Worm (Caenorhabditis elegans) whole organism, L2 larva: Measurements from ENCODE around the gene vha-11.

ENCODE experiments used
- C34F6.9 ChIP-seq: fragments of 150-350 bp; optimal IDR thresholded peaks from 2 replicates; lab custom pipeline; 2014; ENCODE audit warnings: missing biosample characterization, missing genetic modification characterization
- ZK546.5 ChIP-seq: sonication (generic microtip); optimal IDR thresholded peaks from 2 replicates; lab custom pipeline; 2017; ENCODE audit warnings: missing biosample characterization, missing genetic modification characterization
- ama-1 ChIP-seq: fragments of 150-350 bp; optimal IDR thresholded peaks from 2 replicates; lab custom pipeline; 2018; ENCODE audit warnings: inconsistent platforms
- blmp-1 ChIP-seq: sonication (generic microtip); optimal IDR thresholded peaks from 2 replicates; lab custom pipeline; 2017; ENCODE audit warnings: missing genetic modification characterization, mild to moderate bottlenecking, missing compliant biosample characterization, antibody characterized with exemption, moderate library complexity; ENCODE audit not compliant: insufficient read depth
- ceh-16 ChIP-seq: fragments of 150-350 bp; optimal IDR thresholded peaks from 2 replicates; lab custom pipeline; 2014; ENCODE audit warnings: missing biosample characterization, missing genetic modification characterization
- crh-2 ChIP-seq: sonication (generic microtip); optimal IDR thresholded peaks from 2 replicates; lab custom pipeline; 2017; ENCODE audit warnings: missing biosample characterization, missing genetic modification characterization
- elt-1 ChIP-seq: fragments of 150-350 bp; optimal IDR thresholded peaks from 2 replicates; lab custom pipeline; 2014; ENCODE audit warnings: missing biosample characterization, missing genetic modification characterization
- fos-1 ChIP-seq: fragments of 150-350 bp; optimal IDR thresholded peaks from 2 replicates; lab custom pipeline; 2014; ENCODE audit warnings: missing biosample characterization, missing genetic modification characterization
- gmeb-1 ChIP-seq: fragments of 150-350 bp; optimal IDR thresholded peaks from 2 replicates; lab custom pipeline; 2014; ENCODE audit warnings: missing biosample characterization, missing genetic modification characterization
- lin-11 ChIP-seq: fragments of 150-350 bp; sonication (generic microtip); optimal IDR thresholded peaks from 2 replicates; lab custom pipeline; 2014; ENCODE audit warnings: missing biosample characterization, missing genetic modification characterization, inconsistent platforms, mixed read lengths
- lin-13 ChIP-seq: fragments of 150-350 bp; optimal IDR thresholded peaks from 2 replicates; lab custom pipeline; 2014; ENCODE audit warnings: missing biosample characterization, missing genetic modification reagents, missing genetic modification characterization
- lin-39 ChIP-seq: fragments of 150-350 bp; optimal IDR thresholded peaks from 2 replicates; lab custom pipeline; 2014; ENCODE audit warnings: missing biosample characterization, missing genetic modification reagents, missing genetic modification characterization
- lsy-2 ChIP-seq, 2 experiments: fragments of 150-350 bp in 1 of 2; sonication (generic microtip) in 1 of 2; optimal IDR thresholded peaks; 2 replicates each; lab custom pipeline; 2014 to 2017; ENCODE audit warnings: missing biosample characterization in 2 of 2, missing genetic modification characterization in 2 of 2
- mbf-1 ChIP-seq: sonication (generic microtip); optimal IDR thresholded peaks from 2 replicates; lab custom pipeline; 2017; ENCODE audit warnings: missing biosample characterization, missing genetic modification characterization
- mdl-1 ChIP-seq, 2 experiments: fragments of 150-350 bp in 1 of 2; sonication (generic microtip) in 1 of 2; optimal IDR thresholded peaks; 2 replicates each; lab custom pipeline; 2017; ENCODE audit warnings: missing biosample characterization in 2 of 2, missing genetic modification characterization in 2 of 2
- nhr-11 ChIP-seq: fragments of 150-350 bp; optimal IDR thresholded peaks from 2 replicates; lab custom pipeline; 2014; ENCODE audit warnings: missing biosample characterization, missing genetic modification characterization
- nhr-21 ChIP-seq: fragments of 150-350 bp; optimal IDR thresholded peaks from 2 replicates; lab custom pipeline; 2014; ENCODE audit warnings: missing biosample characterization, missing genetic modification characterization
- nhr-25 ChIP-seq: fragments of 150-350 bp; sonication (generic microtip); optimal IDR thresholded peaks from 3 replicates; lab custom pipeline; 2014; ENCODE audit warnings: missing biosample characterization, missing genetic modification characterization
- nhr-77 ChIP-seq: fragments of 150-350 bp; optimal IDR thresholded peaks from 2 replicates; lab custom pipeline; 2014; ENCODE audit warnings: missing biosample characterization, missing genetic modification characterization
- sma-3 ChIP-seq: sonication (generic microtip); optimal IDR thresholded peaks from 2 replicates; lab custom pipeline; 2016; ENCODE audit warnings: missing genetic modification reagents, missing genetic modification characterization, missing compliant biosample characterization
- sma-9 ChIP-seq, 2 experiments: fragments of 150-350 bp in 1 of 2; sonication (generic microtip) in 1 of 2; optimal IDR thresholded peaks; 2 replicates each; lab custom pipeline; 2014 to 2016; ENCODE audit warnings: missing genetic modification characterization in 2 of 2, mild to moderate bottlenecking in 1 of 2, missing biosample characterization in 1 of 2, missing compliant biosample characterization in 1 of 2, missing genetic modification reagents in 1 of 2, moderate library complexity in 1 of 2
- snpc-4 ChIP-seq: fragments of 150-350 bp; optimal IDR thresholded peaks from 2 replicates; lab custom pipeline; 2014; ENCODE audit warnings: missing biosample characterization, missing genetic modification characterization
- unc-62 ChIP-seq: fragments of 150-350 bp; optimal IDR thresholded peaks from 2 replicates; lab custom pipeline; 2014; ENCODE audit warnings: missing biosample characterization, missing genetic modification reagents, missing genetic modification characterization
- zag-1 ChIP-seq: fragments of 150-350 bp; optimal IDR thresholded peaks from 2 replicates; lab custom pipeline; 2014; ENCODE audit warnings: missing biosample characterization, missing genetic modification characterization

The vha-11 gene

ce11 chrIV:2281353-2281976 is 32.9 kb downstream of the vha-11 start:
- TF ChIP-seq fos-1 (tag; lab: Kevin White, UChicago) (peak; percentile 97), blmp-1 (tag; lab: Kevin White, UChicago) (no peak), crh-2 (tag; lab: Kevin White, UChicago) (peak; percentile 79), sma-9 (GFP tag; optimal IDR thresholded peaks at IDR 0.05; lab: Kevin White, UChicago) (peak; percentile 59), sma-9 (tag; optimal IDR thresholded peaks at IDR 0.05; lab: Kevin White, UChicago) (no peak), ceh-16 (tag; lab: Kevin White, UChicago) (no peak), nhr-25 (tag; lab: Kevin White, UChicago) (peak; percentile 50), C34F6.9 (tag; lab: Kevin White, UChicago) (peak; percentile 7), ama-1 (lab: Kevin White, UChicago) (peak; percentile 85), lin-11 (tag; lab: Kevin White, UChicago) (no peak), sma-3 (peak; percentile 79), gmeb-1 (tag; lab: Kevin White, UChicago) (peak; percentile 72), lin-13 (GFP tag; lab: Kevin White, UChicago) (peak; percentile 44), lsy-2 (tag; optimal IDR thresholded peaks at IDR 0.05; lab: Kevin White, UChicago) (peak in 1 of 2 experiments; percentile 47), nhr-21 (tag; lab: Kevin White, UChicago) (peak; percentile 56)

ce11 chrIV:2275545-2275944 is 38.8 kb downstream of the vha-11 start, which contains the start of gene M70.5:
M70.5 (minus strand) TSS chrIV:2275622.
- peak; percentile 59 for TF ChIP-seq gmeb-1 (tag; lab: Kevin White, UChicago)

DNA sequence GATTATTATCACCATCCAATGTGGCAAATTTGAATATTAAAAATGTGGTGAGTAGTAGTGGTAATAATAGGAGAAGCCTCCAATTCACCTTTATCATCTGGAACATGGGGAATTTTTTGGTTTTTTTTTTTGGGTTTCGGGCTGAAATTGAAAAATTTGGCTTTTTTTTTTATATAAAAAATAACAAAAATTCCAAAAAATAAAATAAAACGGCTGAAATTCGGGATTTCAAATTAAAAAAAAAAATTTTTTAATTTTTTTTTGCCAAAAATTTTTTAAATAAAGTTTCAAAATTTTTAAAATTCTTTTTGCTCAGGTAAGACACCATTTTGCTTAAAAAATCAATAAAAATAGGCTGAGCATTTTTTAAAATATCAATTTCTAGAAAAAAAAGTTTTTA is 50.8 kb downstream of the vha-11 start, which contains the start of gene famp-1:
TSS of gene famp-1 (minus strand) at position 101 of the 400 bp plus-strand sequence.
- no peak for TF ChIP-seq snpc-4
- TF ChIP-seq lin-39 (tag; lab: Kevin White, UChicago) = no peak
- no peak for TF ChIP-seq sma-3
- TF ChIP-seq nhr-77 (tag; lab: Kevin White, UChicago) = no peak
- TF ChIP-seq elt-1 = no peak
- no peak for TF ChIP-seq gmeb-1 (tag; lab: Kevin White, UChicago)
- TF ChIP-seq nhr-11 = no peak
- no peak for TF ChIP-seq nhr-21 (tag; lab: Kevin White, UChicago)
- no peak for TF ChIP-seq mdl-1 (tag; optimal IDR thresholded peaks at IDR 0.05; lab: Kevin White, UChicago)
- no peak for TF ChIP-seq unc-62 (GFP tag; lab: Kevin White, UChicago)
- no peak for TF ChIP-seq zag-1 (tag; lab: Kevin White, UChicago)
- no peak for TF ChIP-seq mbf-1 (tag; lab: Kevin White, UChicago)
- no peak for TF ChIP-seq crh-2 (tag; lab: Kevin White, UChicago)
- TF ChIP-seq ZK546.5 (tag; lab: Kevin White, UChicago) = no peak
